Worm (Caenorhabditis elegans) whole organism, L2 larva: ENCODE measurements around the gene F23F12.13.

Experiments used
- fos-1 ChIP-seq: fragments of 150-350 bp; optimal IDR thresholded peaks from 2 replicates; lab custom pipeline; 2014; ENCODE audit warnings: missing biosample characterization, missing genetic modification characterization
- snpc-4 ChIP-seq: fragments of 150-350 bp; optimal IDR thresholded peaks from 2 replicates; lab custom pipeline; 2014; ENCODE audit warnings: missing biosample characterization, missing genetic modification characterization
- unc-39 ChIP-seq: fragments of 150-350 bp; optimal IDR thresholded peaks from 2 replicates; lab custom pipeline; 2014; ENCODE audit warnings: missing biosample characterization, missing genetic modification characterization

- TF ChIP-seq snpc-4 (tag; lab: Kevin White, UChicago) (no peak), unc-39 (tag; lab: Kevin White, UChicago) (no peak), fos-1 (tag; lab: Kevin White, UChicago) (no peak)
Observed at ce11 chrIII:6479439-6479838, 16.0 kb upstream of the F23F12.13 start.
